Fruit fly (Drosophila melanogaster) whole organism, embryonic: ENCODE results near the gene pes.

ENCODE experiments used
- Blimp-1 ChIP-seq: fragments of 200-800 bp; sonication (Bioruptor generic); optimal IDR thresholded peaks from 3 replicates; lab custom pipeline; 2018; ENCODE audit warnings: missing biosample characterization, missing genetic modification characterization, mild to moderate bottlenecking, moderate library complexity, missing genetic modification reagents
- CG31365 ChIP-seq: fragments of 200-800 bp; sonication (Bioruptor generic); optimal IDR thresholded peaks from 2 replicates; lab custom pipeline; 2018; ENCODE audit warnings: missing biosample characterization, mild to moderate bottlenecking, missing genetic modification characterization
- Gug ChIP-seq: fragments of 200-800 bp; sonication (Bioruptor generic); IDR thresholded peaks from 4 replicates; pipeline ENCODE4 v1.3.6; 2022; ENCODE audit warnings: missing biosample characterization, missing genetic modification characterization

- no peak for TF ChIP-seq Gug (GFP tag; lab: Robert Waterston, UW)
- no peak for TF ChIP-seq CG31365 (tag; lab: Kevin White, UChicago)
- no peak for TF ChIP-seq Blimp-1 (GFP tag; lab: Kevin White, UChicago)
These were observed 49.8 kb downstream of the pes start for dm6 chr2L:7944179-7944578.
